Fruit fly (Drosophila melanogaster): Measurements from ENCODE around the gene CG31415.
A peak's percentile ranks its signal among the peaks of the same experiment; 100 is the strongest.

Gene CG31415

DNA sequence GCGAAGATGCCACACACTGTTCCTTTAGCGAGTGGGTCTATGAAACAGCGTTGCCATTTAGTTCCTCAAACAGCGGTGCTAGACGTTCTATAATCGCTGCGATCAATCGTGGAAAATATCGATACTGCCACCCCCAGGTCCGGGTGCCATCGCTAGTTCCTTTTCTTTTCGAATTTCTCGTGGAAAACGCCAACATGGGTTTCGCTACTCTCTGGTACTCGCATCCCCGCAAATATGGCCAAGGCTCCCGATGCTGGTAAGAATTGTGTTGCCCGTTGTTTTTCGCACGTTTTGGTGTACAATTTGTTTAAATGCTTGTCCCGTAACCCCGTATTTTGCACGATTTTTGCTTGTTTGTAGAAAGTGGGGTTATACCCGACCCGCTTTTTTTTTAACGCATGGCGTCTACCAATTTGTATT lies 34.6 kb downstream of the CG31415 start, which contains the start of gene RpS29 (continued):
- TF ChIP-seq Optix (GFP tag; IDR thresholded peaks at IDR 0.05) (peak; percentile 46; the same call in 1 of the 3 replicates), repo (GFP tag; optimal IDR thresholded peaks at IDR 0.05) (peak; percentile 71), prd (optimal IDR thresholded peaks at IDR 0.05) (no peak), prd (GFP tag; IDR thresholded peaks at IDR 0.05) (peak; percentile 76), Bgb (GFP tag; IDR thresholded peaks at IDR 0.05; ENCODE audit: partially characterized antibody) (peak; percentile 98), CG2712 (tag; optimal IDR thresholded peaks at IDR 0.05) (peak; percentile 73), CG8359 (GFP tag; optimal IDR thresholded peaks at IDR 0.05; ENCODE audit: borderline replicate concordance) (no peak), CG17385 (GFP tag; optimal IDR thresholded peaks at IDR 0.05) (peak; percentile 54), emc (GFP tag; optimal IDR thresholded peaks at IDR 0.05) (peak; percentile 83), disco-r (GFP tag; optimal IDR thresholded peaks at IDR 0.05) (peak; percentile 68), nerfin-2 (GFP tag; IDR thresholded peaks at IDR 0.05; ENCODE audit: partially characterized antibody) (peak; percentile 70), nerfin-1 (tag; optimal IDR thresholded peaks at IDR 0.05) (peak; percentile 75), pros (GFP tag; optimal IDR thresholded peaks at IDR 0.05) (no peak), jumu (GFP tag; optimal IDR thresholded peaks at IDR 0.05) (peak; percentile 88), Scr (GFP tag; IDR thresholded peaks at IDR 0.05; ENCODE audit: partially characterized antibody) (peak; percentile 91), Hr78 (GFP tag; optimal IDR thresholded peaks at IDR 0.05) (no peak), CG30403 (GFP tag; optimal IDR thresholded peaks at IDR 0.05) (peak; percentile 80), Sry-δ (GFP tag; optimal IDR thresholded peaks at IDR 0.05) (peak; percentile 100), E2f1 (GFP tag; IDR thresholded peaks at IDR 0.05) (peak; percentile 60), CG32532 (GFP tag; IDR thresholded peaks at IDR 0.05) (peak; percentile 89), HLH3B (GFP tag; IDR thresholded peaks at IDR 0.05) (peak; percentile 73), BtbVII (GFP tag; optimal IDR thresholded peaks at IDR 0.05) (peak; percentile 78), CG33557 (GFP tag; optimal IDR thresholded peaks at IDR 0.05) (peak; percentile 67), slp2 (GFP tag; optimal IDR thresholded peaks at IDR 0.05) (peak; percentile 63), Sox100B (GFP tag; optimal IDR thresholded peaks at IDR 0.05) (no peak), chif (GFP tag; optimal IDR thresholded peaks at IDR 0.05) (peak; percentile 57 to 70), CG2116 (GFP tag; optimal IDR thresholded peaks at IDR 0.05) (peak; percentile 98), H15 (GFP tag; IDR thresholded peaks at IDR 0.05) (peak; percentile 68; the same call in 1 of the 3 replicates), cas (GFP tag; IDR thresholded peaks at IDR 0.05) (peak; percentile 68; the same call in 1 of the 2 replicates), Trl (optimal IDR thresholded peaks at IDR 0.05) (no peak), Trl (GFP tag; optimal IDR thresholded peaks at IDR 0.05) (peak; percentile 91), CG3281 (GFP tag; optimal IDR thresholded peaks at IDR 0.05) (peak; percentile 85), Blimp-1 (GFP tag; optimal IDR thresholded peaks at IDR 0.05) (peak; percentile 60), ro (GFP tag; IDR thresholded peaks at IDR 0.05) (peak; percentile 54; the same call in 1 of the 2 replicates), p53 (GFP tag; optimal IDR thresholded peaks at IDR 0.05) (peak; percentile 83), D19A (tag; optimal IDR thresholded peaks at IDR 0.05) (peak; percentile 34), danr (GFP tag; IDR thresholded peaks at IDR 0.05) (0 out of 2 replicates have a peak, but pooled peaks have one; percentile 28), tll (GFP tag; optimal IDR thresholded peaks at IDR 0.05) (no peak), slbo (GFP tag; IDR thresholded peaks at IDR 0.05) (peak; percentile 95), usp (GFP tag; optimal IDR thresholded peaks at IDR 0.05) (no peak), fu2 (GFP tag; optimal IDR thresholded peaks at IDR 0.05) (peak; percentile 84), sna (GFP tag; IDR thresholded peaks at IDR 0.05; ENCODE audit: partially characterized antibody) (peak; percentile 90), Lim3 (GFP tag; IDR thresholded peaks at IDR 0.05) (peak; percentile 46; the same call in 1 of the 2 replicates), CG8290 (GFP tag; optimal IDR thresholded peaks at IDR 0.05) (peak; percentile 73), CG8290 (tag; optimal IDR thresholded peaks at IDR 0.05) (peak; percentile 31 to 95), nau (GFP tag; optimal IDR thresholded peaks at IDR 0.05) (no peak), amos (GFP tag; IDR thresholded peaks at IDR 0.05; ENCODE audit: partially characterized antibody) (peak; percentile 99), Meics (GFP tag; optimal IDR thresholded peaks at IDR 0.05) (peak; percentile 87), CG11504 (tag; optimal IDR thresholded peaks at IDR 0.05) (peak; percentile 67), tna (GFP tag; IDR thresholded peaks at IDR 0.05; ENCODE audit: partially characterized antibody) (peak; percentile 86), wor (GFP tag; IDR thresholded peaks at IDR 0.05) (no peak)
